Worm (Caenorhabditis elegans): ENCODE data around the gene F54C8.6.

ce11 chrIII:9433576-9434107 lies 16.1 kb downstream of the F54C8.6 start, which contains the start of gene cpar-1:
- TF ChIP-seq ztf-29 (GFP tag; IDR thresholded peaks at IDR 0.05) (no peak), ztf-23 (GFP tag; IDR thresholded peaks at IDR 0.05) (no peak), T22C8.4 (GFP tag; IDR thresholded peaks at IDR 0.05) (no peak), cog-1 (tag; optimal IDR thresholded peaks at IDR 0.05) (no peak)
